Worm (Caenorhabditis elegans): ENCODE data around the gene fbxc-12.
A peak's percentile ranks its signal among the peaks of the same experiment; 100 is the strongest.

The fbxc-12 gene

DNA sequence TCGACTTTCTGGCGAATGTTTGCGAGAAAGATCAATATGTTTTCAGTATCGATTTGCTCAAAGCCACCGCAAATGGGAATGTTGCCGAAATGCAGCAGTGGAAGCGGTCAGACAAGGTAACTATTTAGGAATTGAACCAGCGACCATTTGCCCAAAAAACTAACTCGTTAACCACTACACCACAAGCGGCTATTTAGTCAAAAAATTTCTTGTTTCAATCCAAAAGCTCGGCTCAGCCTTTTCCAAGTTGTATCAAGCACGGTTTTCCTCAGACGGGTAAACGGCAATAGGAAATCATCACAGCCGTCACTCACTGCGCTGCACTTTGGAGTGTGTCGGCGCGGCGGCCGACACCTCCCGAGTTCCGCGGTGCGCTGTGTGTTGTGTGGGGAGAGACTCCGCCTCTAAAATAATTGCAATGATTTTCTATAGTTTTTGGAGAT lies 38.2 kb upstream of the fbxc-12 start (continued):
- TF ChIP-seq lir-3 (tag; optimal IDR thresholded peaks at IDR 0.05) (peak; percentile 29), pqm-1 (tag; optimal IDR thresholded peaks at IDR 0.05) (peak; percentile 14), lin-13 (GFP tag; optimal IDR thresholded peaks at IDR 0.05) (peak; percentile 92), lin-39 (tag; optimal IDR thresholded peaks at IDR 0.05) (no peak)

DNA sequence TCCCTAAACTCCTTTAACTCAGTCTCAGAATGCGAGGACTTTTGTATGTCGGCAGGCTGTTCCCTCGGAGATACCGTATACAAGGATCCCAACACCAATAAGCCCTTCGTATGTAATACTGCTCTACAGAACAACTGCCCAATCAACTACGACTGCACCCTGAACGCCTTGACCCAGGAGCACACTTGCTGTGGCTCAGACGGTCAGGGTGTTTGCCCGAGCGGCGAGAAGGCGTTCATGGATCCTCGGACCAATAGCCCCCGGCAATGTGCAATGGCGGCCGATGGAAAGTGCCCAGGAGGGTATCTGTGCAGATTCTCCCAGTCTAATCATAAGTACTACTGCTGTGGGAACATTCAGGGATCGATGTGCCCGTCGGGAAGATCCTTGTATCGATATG lies 36.3 kb upstream of the fbxc-12 start:
- no peak for TF ChIP-seq daf-8 (GFP tag; IDR thresholded peaks at IDR 0.05)
- TF ChIP-seq set-16 (GFP tag; IDR thresholded peaks at IDR 0.05): peak; percentile 56; the same call in 1 of the 2 replicates

DNA sequence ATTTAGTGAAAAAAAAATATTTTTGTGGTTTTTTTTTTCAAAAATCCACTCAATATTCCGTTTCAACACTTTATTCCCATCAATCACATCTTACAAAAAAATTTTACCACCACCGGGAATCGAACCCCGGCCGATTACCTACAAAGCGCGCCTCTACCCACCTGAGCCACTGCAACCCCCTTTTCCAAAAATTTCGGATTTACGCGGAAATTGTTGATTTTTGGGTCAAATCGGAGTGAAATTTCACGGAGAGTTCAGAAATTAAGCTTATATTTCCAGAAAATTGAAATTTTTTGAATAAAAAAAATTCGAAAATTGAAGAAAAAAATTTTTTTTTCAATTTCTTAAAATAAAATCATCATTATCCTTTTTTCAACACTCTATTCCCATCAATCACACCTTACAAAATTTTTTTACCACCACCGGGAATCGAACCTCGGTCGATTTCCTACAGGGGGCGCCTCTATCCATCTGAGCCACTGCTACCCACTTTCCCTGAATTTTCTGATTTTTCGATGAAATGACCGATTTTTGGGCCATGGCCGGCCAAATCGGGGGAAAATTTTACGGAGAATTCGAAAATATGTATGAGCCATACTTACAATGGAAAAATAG lies 31.8 kb upstream of the fbxc-12 start:
- TF ChIP-seq zip-2 (tag; optimal IDR thresholded peaks at IDR 0.05) (no peak), lin-38 (GFP tag; IDR thresholded peaks at IDR 0.05) (peak; percentile 30; the same call in 1 of the 2 replicates), dmd-9 (GFP tag; IDR thresholded peaks at IDR 0.05) (no peak)

DNA sequence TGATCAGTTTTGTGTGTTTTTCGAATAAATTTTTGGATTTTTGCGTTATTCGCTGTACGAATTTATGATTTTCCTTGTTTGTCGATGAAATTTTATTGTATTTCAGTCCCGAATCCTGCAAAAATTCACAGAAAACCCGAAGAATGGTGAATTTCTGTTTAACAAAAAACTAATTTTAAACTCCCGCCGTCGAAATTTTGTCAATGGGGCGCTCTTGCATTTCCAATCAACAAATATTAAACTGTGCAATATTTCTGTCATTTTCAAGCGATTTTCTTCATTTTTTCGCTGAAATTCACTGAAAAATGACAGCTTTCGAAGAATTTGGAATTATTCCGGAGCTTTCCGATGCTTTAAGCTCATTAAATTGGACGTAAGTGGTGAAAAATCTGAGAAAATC lies 30.4 kb upstream of the fbxc-12 start, which contains the start of gene Y55F3BR.1:
Y55F3BR.1 (plus strand) TSS at position 115 of the 400 bp plus-strand sequence.
- TF ChIP-seq mes-2 (tag; optimal IDR thresholded peaks at IDR 0.05; ENCODE audit: poor library complexity, severe bottlenecking): peak; percentile 65
- peak; percentile 97 for TF ChIP-seq lin-38 (GFP tag; IDR thresholded peaks at IDR 0.05)
- no peak for TF ChIP-seq hlh-11 (tag; optimal IDR thresholded peaks at IDR 0.05)
- TF ChIP-seq fkh-10 (GFP tag; optimal IDR thresholded peaks at IDR 0.05): no peak
- no peak for TF ChIP-seq nhr-41 (GFP tag; IDR thresholded peaks at IDR 0.05)
- no peak for TF ChIP-seq vab-7 (GFP tag; IDR thresholded peaks at IDR 0.05)
- peak; percentile 12 for TF ChIP-seq hlh-30 (tag; optimal IDR thresholded peaks at IDR 0.05; ENCODE audit: insufficient read depth)
- TF ChIP-seq T26A8.4 (GFP tag; IDR thresholded peaks at IDR 0.05): no peak
- TF ChIP-seq skn-1 (tag; optimal IDR thresholded peaks at IDR 0.05): no peak
- no peak for TF ChIP-seq dmd-6 (GFP tag; IDR thresholded peaks at IDR 0.05)
- no peak for TF ChIP-seq zip-2 (tag; optimal IDR thresholded peaks at IDR 0.05)
- no peak for TF ChIP-seq lir-3 (tag; optimal IDR thresholded peaks at IDR 0.05)
- no peak for TF ChIP-seq dmd-8 (GFP tag; IDR thresholded peaks at IDR 0.05)
- no peak for TF ChIP-seq nhr-76 (tag; optimal IDR thresholded peaks at IDR 0.05)
- no peak for TF ChIP-seq mdl-1 (tag; optimal IDR thresholded peaks at IDR 0.05)
- TF ChIP-seq daf-16 (GFP tag; optimal IDR thresholded peaks at IDR 0.05): no peak
- TF ChIP-seq daf-16 (tag; optimal IDR thresholded peaks at IDR 0.05): no peak
- TF ChIP-seq egl-27 (tag; optimal IDR thresholded peaks at IDR 0.05): no peak
- TF ChIP-seq daf-8 (GFP tag; IDR thresholded peaks at IDR 0.05): no peak
- TF ChIP-seq Y48G9A.11 (GFP tag; IDR thresholded peaks at IDR 0.05): no peak
- no peak for TF ChIP-seq lin-39 (tag; optimal IDR thresholded peaks at IDR 0.05)
- TF ChIP-seq F26F4.8 (GFP tag; conservative IDR thresholded peaks at IDR 0.05): no peak
- TF ChIP-seq lin-13 (GFP tag; optimal IDR thresholded peaks at IDR 0.05): peak; percentile 41
- no peak for TF ChIP-seq pqm-1 (tag; optimal IDR thresholded peaks at IDR 0.05)
- peak; percentile 20 for TF ChIP-seq nhr-77 (tag; optimal IDR thresholded peaks at IDR 0.05)
- peak in 1 of 2 experiments; percentile 65 for TF ChIP-seq lsy-2 (tag; optimal IDR thresholded peaks at IDR 0.05)
- no peak for TF ChIP-seq ZK337.2 (GFP tag; IDR thresholded peaks at IDR 0.05)
- TF ChIP-seq madf-9 (GFP tag; conservative IDR thresholded peaks at IDR 0.05): no peak
- TF ChIP-seq Y75B8A.6 (GFP tag; IDR thresholded peaks at IDR 0.05): no peak
- peak; percentile 35 for TF ChIP-seq nhr-28 (tag; optimal IDR thresholded peaks at IDR 0.05)
- no peak for TF ChIP-seq php-3 (GFP tag; IDR thresholded peaks at IDR 0.05)
- TF ChIP-seq ceh-62 (tag; optimal IDR thresholded peaks at IDR 0.05): no peak
- peak; percentile 55 for TF ChIP-seq aha-1 (tag)
- peak; percentile 2 for TF ChIP-seq nhr-11 (tag; optimal IDR thresholded peaks at IDR 0.05)
- TF ChIP-seq nhr-6 (tag; optimal IDR thresholded peaks at IDR 0.05): peak; percentile 52
- no peak for TF ChIP-seq jun-1 (tag; optimal IDR thresholded peaks at IDR 0.05)
- peak; percentile 8 for TF ChIP-seq dve-1 (tag; optimal IDR thresholded peaks at IDR 0.05; ENCODE audit: insufficient read depth)
- no peak for TF ChIP-seq T20F7.1 (GFP tag; optimal IDR thresholded peaks at IDR 0.05)
- TF ChIP-seq nhr-111 (GFP tag; optimal IDR thresholded peaks at IDR 0.05): no peak
- TF ChIP-seq dpl-1 (GFP tag; optimal IDR thresholded peaks at IDR 0.05): peak; percentile 94
- no peak for TF ChIP-seq F49E8.2 (tag; optimal IDR thresholded peaks at IDR 0.05; ENCODE audit: borderline replicate concordance)
- TF ChIP-seq mep-1 (tag; optimal IDR thresholded peaks at IDR 0.05): peak; percentile 16
- TF ChIP-seq ama-1 (optimal IDR thresholded peaks at IDR 0.05): no peak

Data from whole organism, L4 larva.